Fruit fly (Drosophila melanogaster): ENCODE measurements around the gene CG46457.

dm6 chr3R:13526638-13527037 lies 2.5 kb downstream of the CG46457 start:
- TF ChIP-seq EcR (GFP tag; optimal IDR thresholded peaks at IDR 0.05) (no peak), Dll (optimal IDR thresholded peaks at IDR 0.05) (no peak), usp (GFP tag; optimal IDR thresholded peaks at IDR 0.05) (no peak)
